Worm (Caenorhabditis elegans) whole organism, L2 larva: ENCODE measurements around the gene ZK177.1.

ENCODE experiments used
- C34F6.9 ChIP-seq: fragments of 150-350 bp; optimal IDR thresholded peaks from 2 replicates; lab custom pipeline; 2014; ENCODE audit warnings: missing biosample characterization, missing genetic modification characterization
- R02D3.7 ChIP-seq: fragments of 150-350 bp; optimal IDR thresholded peaks from 2 replicates; lab custom pipeline; 2014; ENCODE audit warnings: missing biosample characterization, missing genetic modification characterization
- Y55F3AM.14 ChIP-seq: fragments of 200-800 bp; sonication (Bioruptor generic); optimal IDR thresholded peaks from 2 replicates; lab custom pipeline; 2018; ENCODE audit warnings: mild to moderate bottlenecking, missing genetic modification characterization, missing compliant biosample characterization
- ZK546.5 ChIP-seq: sonication (generic microtip); optimal IDR thresholded peaks from 2 replicates; lab custom pipeline; 2017; ENCODE audit warnings: missing biosample characterization, missing genetic modification characterization
- aly-2 ChIP-seq: fragments of 150-350 bp; optimal IDR thresholded peaks from 2 replicates; lab custom pipeline; 2014; ENCODE audit warnings: missing biosample characterization, missing genetic modification characterization
- ama-1 ChIP-seq: fragments of 150-350 bp; optimal IDR thresholded peaks from 2 replicates; lab custom pipeline; 2018; ENCODE audit warnings: inconsistent platforms
- blmp-1 ChIP-seq: sonication (generic microtip); optimal IDR thresholded peaks from 2 replicates; lab custom pipeline; 2017; ENCODE audit warnings: missing genetic modification characterization, mild to moderate bottlenecking, missing compliant biosample characterization, antibody characterized with exemption, moderate library complexity; ENCODE audit not compliant: insufficient read depth
- ceh-16 ChIP-seq: fragments of 150-350 bp; optimal IDR thresholded peaks from 2 replicates; lab custom pipeline; 2014; ENCODE audit warnings: missing biosample characterization, missing genetic modification characterization
- ceh-82 ChIP-seq: fragments of 150-350 bp; optimal IDR thresholded peaks from 2 replicates; lab custom pipeline; 2014; ENCODE audit warnings: missing biosample characterization, missing genetic modification characterization
- dmd-4 ChIP-seq: sonication (generic microtip); optimal IDR thresholded peaks from 2 replicates; lab custom pipeline; 2017; ENCODE audit warnings: missing biosample characterization, missing genetic modification characterization
- elt-1 ChIP-seq: fragments of 150-350 bp; optimal IDR thresholded peaks from 2 replicates; lab custom pipeline; 2014; ENCODE audit warnings: missing biosample characterization, missing genetic modification characterization
- fos-1 ChIP-seq: fragments of 150-350 bp; optimal IDR thresholded peaks from 2 replicates; lab custom pipeline; 2014; ENCODE audit warnings: missing biosample characterization, missing genetic modification characterization
- gmeb-1 ChIP-seq: fragments of 150-350 bp; optimal IDR thresholded peaks from 2 replicates; lab custom pipeline; 2014; ENCODE audit warnings: missing biosample characterization, missing genetic modification characterization
- lin-13 ChIP-seq: fragments of 150-350 bp; optimal IDR thresholded peaks from 2 replicates; lab custom pipeline; 2014; ENCODE audit warnings: missing biosample characterization, missing genetic modification reagents, missing genetic modification characterization
- lin-39 ChIP-seq: fragments of 150-350 bp; optimal IDR thresholded peaks from 2 replicates; lab custom pipeline; 2014; ENCODE audit warnings: missing biosample characterization, missing genetic modification reagents, missing genetic modification characterization
- lsy-2 ChIP-seq, 2 experiments: fragments of 150-350 bp in 1 of 2; sonication (generic microtip) in 1 of 2; optimal IDR thresholded peaks; 2 replicates each; lab custom pipeline; 2014 to 2017; ENCODE audit warnings: missing biosample characterization in 2 of 2, missing genetic modification characterization in 2 of 2
- mbf-1 ChIP-seq: sonication (generic microtip); optimal IDR thresholded peaks from 2 replicates; lab custom pipeline; 2017; ENCODE audit warnings: missing biosample characterization, missing genetic modification characterization
- mdl-1 ChIP-seq, 2 experiments: fragments of 150-350 bp in 1 of 2; sonication (generic microtip) in 1 of 2; optimal IDR thresholded peaks; 2 replicates each; lab custom pipeline; 2017; ENCODE audit warnings: missing biosample characterization in 2 of 2, missing genetic modification characterization in 2 of 2
- nhr-11 ChIP-seq: fragments of 150-350 bp; optimal IDR thresholded peaks from 2 replicates; lab custom pipeline; 2014; ENCODE audit warnings: missing biosample characterization, missing genetic modification characterization
- nhr-12 ChIP-seq: fragments of 150-350 bp; optimal IDR thresholded peaks from 2 replicates; lab custom pipeline; 2014; ENCODE audit warnings: missing biosample characterization, missing genetic modification characterization
- nhr-21 ChIP-seq: fragments of 150-350 bp; optimal IDR thresholded peaks from 2 replicates; lab custom pipeline; 2014; ENCODE audit warnings: missing biosample characterization, missing genetic modification characterization
- nhr-23 ChIP-seq: fragments of 150-350 bp; optimal IDR thresholded peaks from 2 replicates; lab custom pipeline; 2014; ENCODE audit warnings: missing biosample characterization, missing genetic modification reagents, missing genetic modification characterization
- nhr-237 ChIP-seq: fragments of 150-350 bp; optimal IDR thresholded peaks from 2 replicates; lab custom pipeline; 2014; ENCODE audit warnings: missing biosample characterization, missing genetic modification characterization
- peb-1 ChIP-seq: fragments of 150-350 bp; optimal IDR thresholded peaks from 2 replicates; lab custom pipeline; 2014; ENCODE audit warnings: missing biosample characterization, missing genetic modification characterization
- sem-4 ChIP-seq: fragments of 150-350 bp; optimal IDR thresholded peaks from 2 replicates; lab custom pipeline; 2014; ENCODE audit warnings: missing biosample characterization, missing genetic modification reagents, missing genetic modification characterization
- sma-9 ChIP-seq, 2 experiments: fragments of 150-350 bp in 1 of 2; sonication (generic microtip) in 1 of 2; optimal IDR thresholded peaks; 2 replicates each; lab custom pipeline; 2014 to 2016; ENCODE audit warnings: missing genetic modification characterization in 2 of 2, mild to moderate bottlenecking in 1 of 2, missing biosample characterization in 1 of 2, missing compliant biosample characterization in 1 of 2, missing genetic modification reagents in 1 of 2, moderate library complexity in 1 of 2
- snpc-4 ChIP-seq: fragments of 150-350 bp; optimal IDR thresholded peaks from 2 replicates; lab custom pipeline; 2014; ENCODE audit warnings: missing biosample characterization, missing genetic modification characterization
- unc-39 ChIP-seq: fragments of 150-350 bp; optimal IDR thresholded peaks from 2 replicates; lab custom pipeline; 2014; ENCODE audit warnings: missing biosample characterization, missing genetic modification characterization
- zag-1 ChIP-seq: fragments of 150-350 bp; optimal IDR thresholded peaks from 2 replicates; lab custom pipeline; 2014; ENCODE audit warnings: missing biosample characterization, missing genetic modification characterization
- ztf-1 ChIP-seq: fragments of 200-800 bp; sonication (Bioruptor generic); conservative IDR thresholded peaks from 2 replicates; pipeline ENCODE4 v1.3.6; 2022; ENCODE audit warnings: missing genetic modification characterization, missing compliant biosample characterization
- ztf-11 ChIP-seq: sonication (generic microtip); optimal IDR thresholded peaks from 2 replicates; lab custom pipeline; 2017; ENCODE audit warnings: missing biosample characterization, missing genetic modification characterization
- ztf-4 ChIP-seq: fragments of 150-350 bp; optimal IDR thresholded peaks from 2 replicates; lab custom pipeline; 2014; ENCODE audit warnings: missing biosample characterization, missing genetic modification characterization

ZK177.1 gene

DNA sequence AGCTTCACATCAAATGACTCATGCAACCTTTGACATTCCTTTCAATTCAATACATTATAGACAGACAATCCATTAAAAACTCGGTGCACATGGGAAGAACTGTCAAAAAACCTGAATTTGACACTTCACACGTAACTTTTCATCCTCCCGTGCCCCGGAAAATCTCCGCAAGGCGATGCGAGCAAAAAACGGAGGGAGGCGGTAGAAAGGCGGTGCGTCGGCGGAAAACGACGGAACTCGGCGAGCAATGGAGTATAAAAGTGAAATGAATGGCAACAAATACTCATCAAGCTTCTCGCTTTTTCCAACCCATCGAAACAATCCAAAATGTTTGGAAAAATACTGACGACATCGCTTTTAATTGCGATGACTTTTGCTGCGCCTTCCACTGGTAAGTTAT, 50.1 kb downstream of the ZK177.1 start, which contains the start of gene T25E4.1:
Gene T25E4.1 (plus strand): TSS at position 301 of the 400 bp plus-strand sequence.
- TF ChIP-seq mbf-1 (tag; lab: Kevin White, UChicago), result no peak
- no peak for TF ChIP-seq mdl-1 (tag; optimal IDR thresholded peaks at IDR 0.05; lab: Kevin White, UChicago)
- no peak for TF ChIP-seq gmeb-1
- TF ChIP-seq nhr-11 (tag; lab: Kevin White, UChicago), result no peak
- TF ChIP-seq ZK546.5 (tag; lab: Kevin White, UChicago), result no peak
- TF ChIP-seq nhr-21 (tag; lab: Kevin White, UChicago), result no peak
- TF ChIP-seq ceh-82, result no peak
- TF ChIP-seq peb-1 (tag; lab: Kevin White, UChicago), result no peak
- TF ChIP-seq R02D3.7 (tag; lab: Kevin White, UChicago), result no peak

DNA sequence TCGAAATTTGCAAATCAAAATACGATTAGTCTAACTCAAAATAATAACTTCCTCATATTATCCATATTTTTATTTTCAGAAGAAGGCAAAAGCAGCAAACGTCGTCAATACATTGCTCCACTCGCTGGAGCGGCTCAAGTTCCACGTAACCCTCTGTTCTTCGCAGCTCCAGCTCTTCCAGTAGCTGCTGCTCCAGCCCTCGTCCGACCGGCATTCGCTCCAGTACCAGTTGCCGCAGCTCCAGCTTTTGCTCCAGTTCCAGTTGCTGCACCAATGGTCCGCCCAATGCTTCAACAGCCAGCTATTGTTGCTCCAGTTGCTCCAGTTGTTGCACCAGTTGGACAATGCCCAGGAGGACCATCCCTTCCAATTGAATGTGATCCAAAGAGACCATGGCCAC, 50.8 kb downstream of the ZK177.1 start:
- TF ChIP-seq aly-2 (tag; lab: Kevin White, UChicago) (no peak), ceh-16 (tag; lab: Kevin White, UChicago) (no peak), Y55F3AM.14 (no peak), dmd-4 (tag; lab: Kevin White, UChicago) (no peak), snpc-4 (no peak), elt-1 (tag; lab: Kevin White, UChicago) (no peak), C34F6.9 (tag; lab: Kevin White, UChicago) (no peak), nhr-237 (tag; lab: Kevin White, UChicago) (no peak), nhr-23 (tag; lab: Kevin White, UChicago) (no peak), zag-1 (no peak), sma-9 (GFP tag; optimal IDR thresholded peaks at IDR 0.05; lab: Kevin White, UChicago) (no peak), sma-9 (tag; optimal IDR thresholded peaks at IDR 0.05; lab: Kevin White, UChicago) (no peak), unc-39 (tag; lab: Kevin White, UChicago) (no peak), lin-39 (no peak), nhr-12 (tag; lab: Kevin White, UChicago) (no peak), ama-1 (lab: Kevin White, UChicago) (no peak), lsy-2 (tag; optimal IDR thresholded peaks at IDR 0.05; lab: Kevin White, UChicago) (no peak), mbf-1 (tag; lab: Kevin White, UChicago) (no peak), ztf-4 (tag; lab: Kevin White, UChicago) (no peak), fos-1 (tag; lab: Kevin White, UChicago) (no peak), sem-4 (tag; lab: Kevin White, UChicago) (no peak)
- TF ChIP-seq, all 48 proteins: peak for 0

DNA sequence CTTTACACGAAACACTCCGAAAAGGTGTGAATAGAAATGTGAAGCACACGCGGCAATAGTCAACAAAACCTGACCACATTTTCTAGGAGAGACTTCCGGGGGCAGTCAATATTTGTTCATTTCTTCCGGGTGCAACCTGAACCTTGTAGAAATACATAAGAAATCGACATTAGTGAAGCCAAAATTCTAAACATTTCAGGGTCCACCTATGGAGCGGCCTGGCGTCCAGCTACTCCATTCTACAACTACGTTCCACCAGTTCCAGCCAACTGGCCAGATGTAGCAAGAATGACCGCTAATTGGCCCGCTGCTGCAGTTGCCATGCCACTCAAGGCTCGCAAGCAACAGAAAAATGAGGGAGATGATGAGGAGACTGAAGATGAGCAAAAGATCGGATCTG, 51.3 kb downstream of the ZK177.1 start:
- no peak for TF ChIP-seq ztf-11
- TF ChIP-seq gmeb-1, result no peak
- no peak for TF ChIP-seq lsy-2 (tag; optimal IDR thresholded peaks at IDR 0.05; lab: Kevin White, UChicago)
- no peak for TF ChIP-seq lin-13 (GFP tag; lab: Kevin White, UChicago)
- TF ChIP-seq ztf-1 (GFP tag; lab: Robert Waterston, UW), result no peak
- TF ChIP-seq blmp-1, result no peak
- no peak for TF ChIP-seq mdl-1 (tag; optimal IDR thresholded peaks at IDR 0.05; lab: Kevin White, UChicago)
- no peak for TF ChIP-seq nhr-23 (tag; lab: Kevin White, UChicago)
